Fruit fly (Drosophila melanogaster) whole organism, pupa: Measurements from ENCODE around the gene CG43168.

Experiments
- CG10348 ChIP-seq: fragments of 200-800 bp; sonication (Bioruptor generic); IDR thresholded peaks from 2 replicates; pipeline ENCODE4 v1.3.6; 2022; ENCODE audit warnings: missing biosample characterization, missing genetic modification characterization
- CG12605 ChIP-seq: fragments of 200-800 bp; sonication (Bioruptor generic); IDR thresholded peaks from 2 replicates; pipeline ENCODE4 v1.3.6; 2022; ENCODE audit warnings: missing biosample characterization, missing genetic modification characterization
- CG14655 ChIP-seq: fragments of 200-800 bp; sonication (Bioruptor generic); optimal IDR thresholded peaks from 3 replicates; lab custom pipeline; 2017; ENCODE audit warnings: mild to moderate bottlenecking, missing biosample characterization, missing genetic modification reagents, missing genetic modification characterization
- CG17806 ChIP-seq: fragments of 200-800 bp; sonication (Bioruptor generic); optimal IDR thresholded peaks from 2 replicates; lab custom pipeline; 2018; ENCODE audit warnings: missing biosample characterization, mild to moderate bottlenecking, missing genetic modification characterization, moderate library complexity
- CG34367 ChIP-seq: fragments of 200-800 bp; sonication (Bioruptor generic); optimal IDR thresholded peaks from 2 replicates; lab custom pipeline; 2018; ENCODE audit warnings: missing biosample characterization, mild to moderate bottlenecking, missing genetic modification characterization
- CG8159 ChIP-seq: fragments of 200-800 bp; sonication (Bioruptor generic); optimal IDR thresholded peaks from 3 replicates; lab custom pipeline; 2018; ENCODE audit warnings: missing biosample characterization, mild to moderate bottlenecking, missing genetic modification characterization, moderate library complexity
- EcR ChIP-seq: fragments of 200-800 bp; sonication (Bioruptor generic); optimal IDR thresholded peaks from 3 replicates; lab custom pipeline; 2019; ENCODE audit warnings: missing biosample characterization, missing genetic modification characterization, mild to moderate bottlenecking, moderate library complexity, missing genetic modification reagents
- gl ChIP-seq: fragments of 200-800 bp; sonication (Bioruptor generic); optimal IDR thresholded peaks from 2 replicates; lab custom pipeline; 2018; ENCODE audit warnings: missing biosample characterization, mild to moderate bottlenecking, missing genetic modification characterization
- rn ChIP-seq: fragments of 200-800 bp; sonication (Bioruptor generic); IDR thresholded peaks from 2 replicates; pipeline ENCODE4 v1.3.6; 2022; ENCODE audit warnings: missing biosample characterization, missing genetic modification characterization

dm6 chr3L:6317494-6317893 is 41.9 kb downstream of the CG43168 start:
- TF ChIP-seq rn (GFP tag; lab: Robert Waterston, UW) (no peak), CG10348 (GFP tag; lab: Robert Waterston, UW) (no peak), CG14655 (GFP tag; lab: Kevin White, UChicago) (peak; percentile 50), CG8159 (no peak), CG34367 (tag; lab: Kevin White, UChicago) (no peak), gl (no peak), CG12605 (GFP tag; lab: Robert Waterston, UW) (no peak), CG17806 (tag; lab: Kevin White, UChicago) (no peak), EcR (GFP tag; lab: Kevin White, UChicago) (no peak)
